Fruit fly (Drosophila melanogaster) whole organism, embryonic: ENCODE data around the gene Cwc25.
A peak's percentile ranks its signal among the peaks of the same experiment; 100 is the strongest.

Source experiments
- CG1233 ChIP-seq: fragments of 200-800 bp; sonication (Bioruptor generic); optimal IDR thresholded peaks from 4 replicates; lab custom pipeline; 2018; ENCODE audit warnings: missing biosample characterization, mild to moderate bottlenecking, missing genetic modification characterization
- CG12391 ChIP-seq: fragments of 200-800 bp; sonication (Bioruptor generic); optimal IDR thresholded peaks from 3 replicates; lab custom pipeline; 2018; ENCODE audit warnings: missing biosample characterization, mild to moderate bottlenecking, missing genetic modification characterization, moderate library complexity
- CG13424 ChIP-seq: fragments of 200-800 bp; sonication (Bioruptor generic); optimal IDR thresholded peaks from 2 replicates; lab custom pipeline; 2019; ENCODE audit warnings: missing biosample characterization, mild to moderate bottlenecking, missing genetic modification characterization, moderate library complexity
- CG14667 ChIP-seq: fragments of 200-800 bp; sonication (Bioruptor generic); IDR thresholded peaks from 2 replicates; pipeline ENCODE4 v1.3.6; 2022; ENCODE audit warnings: missing biosample characterization, missing genetic modification characterization
- CG14965 ChIP-seq: fragments of 200-800 bp; sonication (Bioruptor generic); optimal IDR thresholded peaks from 2 replicates; lab custom pipeline; 2016; ENCODE audit warnings: missing biosample characterization, missing genetic modification characterization, borderline replicate concordance
- CG15479 ChIP-seq: fragments of 200-800 bp; sonication (Bioruptor generic); optimal IDR thresholded peaks from 3 replicates; lab custom pipeline; 2019; ENCODE audit warnings: missing biosample characterization, mild to moderate bottlenecking, missing genetic modification characterization, moderate library complexity
- CG2875 ChIP-seq: fragments of 200-800 bp; sonication (Bioruptor generic); optimal IDR thresholded peaks from 2 replicates; lab custom pipeline; 2017; ENCODE audit warnings: missing biosample characterization, mild to moderate bottlenecking, missing genetic modification characterization, missing genetic modification reagents
- CG32532 ChIP-seq: fragments of 200-800 bp; sonication (Bioruptor generic); IDR thresholded peaks from 2 replicates; pipeline ENCODE4 v1.3.6; 2022; ENCODE audit warnings: missing biosample characterization, missing genetic modification characterization
- CG33557 ChIP-seq: fragments of 200-800 bp; sonication (Bioruptor generic); optimal IDR thresholded peaks from 2 replicates; lab custom pipeline; 2019; ENCODE audit warnings: missing biosample characterization, mild to moderate bottlenecking, missing genetic modification characterization, moderate library complexity
- CG4282 ChIP-seq: fragments of 200-800 bp; sonication (Bioruptor generic); optimal IDR thresholded peaks from 2 replicates; lab custom pipeline; 2016; ENCODE audit warnings: missing biosample characterization, missing genetic modification characterization
- CG4854 ChIP-seq: fragments of 200-800 bp; sonication (Bioruptor generic); optimal IDR thresholded peaks from 2 replicates; lab custom pipeline; 2016; ENCODE audit warnings: missing biosample characterization, missing genetic modification characterization, inconsistent platforms
- CG7839 ChIP-seq: fragments of 200-800 bp; sonication (Bioruptor generic); optimal IDR thresholded peaks from 3 replicates; lab custom pipeline; 2018; ENCODE audit warnings: missing biosample characterization, mild to moderate bottlenecking, missing genetic modification characterization, moderate library complexity
- CTCF ChIP-seq: fragments of 200-800 bp; sonication (Bioruptor generic); optimal IDR thresholded peaks from 2 replicates; lab custom pipeline; 2017; ENCODE audit warnings: missing biosample characterization, mild to moderate bottlenecking, missing genetic modification characterization, moderate library complexity
- CrebB ChIP-seq: fragments of 200-800 bp; sonication (Bioruptor generic); optimal IDR thresholded peaks from 3 replicates; lab custom pipeline; 2018; ENCODE audit warnings: missing biosample characterization, mild to moderate bottlenecking, missing genetic modification characterization
- D ChIP-seq, 2 experiments: fragments of 200-800 bp in 1 of 2; fragments of >200 bp in 1 of 2; sonication (Bioruptor generic) in 1 of 2; optimal IDR thresholded peaks; 2 replicates in 1 of 2; 3 replicates in 1 of 2; lab custom pipeline; 2017; ENCODE audit warnings: mild to moderate bottlenecking in 1 of 2, missing biosample characterization in 1 of 2, missing genetic modification characterization in 1 of 2, missing genetic modification reagents in 1 of 2
- Dref ChIP-seq: fragments of 200-800 bp; sonication (Bioruptor generic); IDR thresholded peaks from 2 replicates; pipeline ENCODE4 v1.3.6; 2022; ENCODE audit warnings: missing biosample characterization, missing genetic modification characterization
- Fer1 ChIP-seq: fragments of 200-800 bp; sonication (Bioruptor generic); optimal IDR thresholded peaks from 2 replicates; lab custom pipeline; 2017; ENCODE audit warnings: missing biosample characterization, mild to moderate bottlenecking, missing genetic modification characterization
- HLH3B ChIP-seq: fragments of 200-800 bp; sonication (Bioruptor generic); IDR thresholded peaks from 2 replicates; pipeline ENCODE4 v1.3.6; 2022; ENCODE audit warnings: missing biosample characterization, missing genetic modification characterization
- Hmx ChIP-seq: fragments of 200-800 bp; sonication (Bioruptor generic); optimal IDR thresholded peaks from 2 replicates; lab custom pipeline; 2016; ENCODE audit warnings: missing biosample characterization, missing genetic modification characterization
- Hr78 ChIP-seq, 2 experiments: fragments of 200-800 bp in 1 of 2; fragments of >200 bp in 1 of 2; sonication (Bioruptor generic) in 1 of 2; optimal IDR thresholded peaks; 2 replicates each; lab custom pipeline; 2017 to 2019; ENCODE audit warnings: missing biosample characterization in 2 of 2, missing genetic modification characterization in 2 of 2, mild to moderate bottlenecking in 1 of 2, moderate library complexity in 1 of 2
- Mad ChIP-seq: fragments of 200-800 bp; sonication (Bioruptor generic); optimal IDR thresholded peaks from 2 replicates; lab custom pipeline; 2016; ENCODE audit warnings: missing biosample characterization, missing genetic modification characterization
- NC2β ChIP-seq: fragments of 200-800 bp; sonication (Bioruptor generic); optimal IDR thresholded peaks from 2 replicates; lab custom pipeline; 2016; ENCODE audit warnings: missing biosample characterization, missing genetic modification characterization
- Nf-YA ChIP-seq: fragments of 200-800 bp; sonication (Bioruptor generic); IDR thresholded peaks from 2 replicates; pipeline ENCODE4 v1.3.6; 2022; ENCODE audit warnings: missing biosample characterization, missing genetic modification characterization
- Sox102F ChIP-seq: fragments of 200-800 bp; sonication (Bioruptor generic); optimal IDR thresholded peaks from 2 replicates; lab custom pipeline; 2018; ENCODE audit warnings: missing biosample characterization, mild to moderate bottlenecking, missing genetic modification characterization, moderate library complexity
- Ssrp ChIP-seq: fragments of 200-800 bp; sonication (Bioruptor generic); optimal IDR thresholded peaks from 2 replicates; lab custom pipeline; 2018; ENCODE audit warnings: missing biosample characterization, mild to moderate bottlenecking, missing genetic modification characterization, moderate library complexity
- Tbp ChIP-seq: fragments of >200 bp; optimal IDR thresholded peaks from 2 replicates; lab custom pipeline; 2018; ENCODE audit warnings: missing biosample characterization, missing genetic modification characterization
- Xbp1 ChIP-seq: fragments of 200-800 bp; sonication (Bioruptor generic); optimal IDR thresholded peaks from 3 replicates; lab custom pipeline; 2016; ENCODE audit warnings: missing biosample characterization, mild to moderate bottlenecking, missing genetic modification characterization
- crol ChIP-seq: fragments of 200-800 bp; sonication (Bioruptor generic); IDR thresholded peaks from 2 replicates; pipeline ENCODE4 v1.3.6; 2022; ENCODE audit warnings: missing biosample characterization, missing genetic modification characterization
- cwo ChIP-seq: fragments of 200-800 bp; sonication (Bioruptor generic); optimal IDR thresholded peaks from 3 replicates; lab custom pipeline; 2017; ENCODE audit warnings: missing biosample characterization, missing genetic modification characterization, mild to moderate bottlenecking, moderate library complexity, missing genetic modification reagents
- gem ChIP-seq: fragments of 200-800 bp; sonication (Bioruptor generic); optimal IDR thresholded peaks from 2 replicates; lab custom pipeline; 2019; ENCODE audit warnings: missing biosample characterization, mild to moderate bottlenecking, missing genetic modification characterization, moderate library complexity
- grn ChIP-seq: fragments of 200-800 bp; sonication (Bioruptor generic); optimal IDR thresholded peaks from 3 replicates; lab custom pipeline; 2017; ENCODE audit warnings: missing biosample characterization, missing genetic modification characterization
- gro ChIP-seq: fragments of 200-800 bp; sonication (Bioruptor generic); optimal IDR thresholded peaks from 2 replicates; lab custom pipeline; 2016; ENCODE audit warnings: missing biosample characterization, missing genetic modification characterization
- gsb-n ChIP-seq: fragments of 200-800 bp; sonication (Bioruptor generic); optimal IDR thresholded peaks from 3 replicates; lab custom pipeline; 2018; ENCODE audit warnings: missing biosample characterization, mild to moderate bottlenecking, missing genetic modification characterization
- hb ChIP-seq: fragments of 200-800 bp; sonication (Bioruptor generic); IDR thresholded peaks from 3 replicates; pipeline ENCODE4 v1.3.6; 2022; ENCODE audit warnings: missing biosample characterization, missing genetic modification characterization; ENCODE audit not compliant: partially characterized antibody
- hbn ChIP-seq: fragments of 200-800 bp; sonication (Bioruptor generic); IDR thresholded peaks from 2 replicates; pipeline ENCODE4 v1.3.6; 2022; ENCODE audit warnings: missing biosample characterization, missing genetic modification characterization; ENCODE audit not compliant: partially characterized antibody
- hkb ChIP-seq, 2 experiments: fragments of 200-800 bp in 1 of 2; fragments of >200 bp in 1 of 2; sonication (Bioruptor generic) in 1 of 2; IDR thresholded peaks in 1 of 2; optimal IDR thresholded peaks in 1 of 2; 2 replicates each; pipeline versions ENCODE4 v1.3.6 to Lab custom; 2017 to 2022; ENCODE audit warnings: missing biosample characterization in 1 of 2, missing genetic modification characterization in 1 of 2
- kah ChIP-seq: fragments of 200-800 bp; sonication (Bioruptor generic); optimal IDR thresholded peaks from 2 replicates; lab custom pipeline; 2018; ENCODE audit warnings: missing biosample characterization, mild to moderate bottlenecking, missing genetic modification characterization
- klu ChIP-seq: fragments of 200-800 bp; sonication (Bioruptor generic); IDR thresholded peaks from 2 replicates; pipeline ENCODE4 v1.3.6; 2022; ENCODE audit warnings: missing biosample characterization, missing genetic modification characterization
- oc ChIP-seq: fragments of 200-800 bp; sonication (Bioruptor generic); optimal IDR thresholded peaks from 2 replicates; lab custom pipeline; 2018; ENCODE audit warnings: missing biosample characterization, mild to moderate bottlenecking, missing genetic modification characterization, moderate library complexity
- org-1 ChIP-seq: fragments of 200-800 bp; sonication (Bioruptor generic); optimal IDR thresholded peaks from 2 replicates; lab custom pipeline; 2017; ENCODE audit warnings: missing biosample characterization, missing genetic modification characterization
- scrt ChIP-seq: fragments of 200-800 bp; sonication (Bioruptor generic); optimal IDR thresholded peaks from 2 replicates; lab custom pipeline; 2018; ENCODE audit warnings: missing biosample characterization, mild to moderate bottlenecking, missing genetic modification characterization, moderate library complexity
- slou ChIP-seq: fragments of 200-800 bp; sonication (Bioruptor generic); optimal IDR thresholded peaks from 3 replicates; lab custom pipeline; 2016; ENCODE audit warnings: missing biosample characterization, missing genetic modification characterization
- slp2 ChIP-seq: fragments of 200-800 bp; sonication (Bioruptor generic); optimal IDR thresholded peaks from 2 replicates; lab custom pipeline; 2016; ENCODE audit warnings: missing biosample characterization, missing genetic modification characterization
- so ChIP-seq: fragments of 200-800 bp; sonication (Bioruptor generic); IDR thresholded peaks from 3 replicates; pipeline ENCODE4 v1.3.6; 2022; ENCODE audit warnings: missing biosample characterization, missing genetic modification characterization
- ssp ChIP-seq: fragments of 200-800 bp; sonication (Bioruptor generic); IDR thresholded peaks from 2 replicates; pipeline ENCODE4 v1.3.6; 2022; ENCODE audit warnings: missing biosample characterization, missing genetic modification characterization
- trh ChIP-seq: fragments of 200-800 bp; sonication (Bioruptor generic); optimal IDR thresholded peaks from 2 replicates; lab custom pipeline; 2016; ENCODE audit warnings: missing biosample characterization, missing genetic modification characterization
- twi ChIP-seq: fragments of 200-800 bp; optimal IDR thresholded peaks from 2 replicates; lab custom pipeline; 2019; ENCODE audit warnings: missing biosample characterization, mild to moderate bottlenecking, missing genetic modification characterization, moderate library complexity
- vvl ChIP-seq: fragments of 200-800 bp; sonication (Bioruptor generic); IDR thresholded peaks from 2 replicates; pipeline ENCODE4 v1.3.6; 2022; ENCODE audit warnings: missing biosample characterization, missing genetic modification characterization
- wdn ChIP-seq: fragments of 200-800 bp; sonication (Bioruptor generic); IDR thresholded peaks from 2 replicates; pipeline ENCODE4 v1.3.6; 2022; ENCODE audit warnings: missing biosample characterization, missing genetic modification characterization
- yki ChIP-seq: fragments of >200 bp; optimal IDR thresholded peaks from 3 replicates; lab custom pipeline; 2018

Gene Cwc25

DNA sequence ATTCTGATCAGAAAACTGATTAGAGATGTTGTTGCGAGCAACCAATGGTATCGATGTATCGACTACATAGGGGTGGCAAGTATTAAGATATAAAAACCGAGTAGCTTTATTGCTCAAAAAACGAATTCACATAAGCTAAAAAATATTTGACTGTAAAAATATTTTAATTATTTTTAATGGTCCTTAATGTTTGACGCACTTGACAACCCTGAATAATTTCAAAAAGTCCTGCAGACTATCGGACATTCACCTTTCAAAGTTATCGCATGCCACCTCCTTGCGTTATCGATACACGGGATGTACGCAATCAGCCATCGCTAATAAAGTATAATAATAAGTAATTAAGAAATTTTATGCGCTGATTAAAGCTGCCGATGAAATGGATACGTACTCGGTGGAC, 14.8 kb downstream of the Cwc25 start, which contains the start of the genes HemK2, Snapin and Tnpo-SR (continued):
- TF ChIP-seq cwo (GFP tag; lab: Kevin White, UChicago) (peak; percentile 84), HLH3B (GFP tag; lab: Robert Waterston, UW) (peak; percentile 87), gro (GFP tag; lab: Kevin White, UChicago) (peak; percentile 91), so (GFP tag; lab: Robert Waterston, UW) (peak; percentile 92), wdn (peak; percentile 91), slp2 (GFP tag; lab: Kevin White, UChicago) (peak; percentile 75), NC2β (GFP tag; lab: Kevin White, UChicago) (peak; percentile 75), org-1 (peak; percentile 55), Mad (GFP tag; lab: Kevin White, UChicago) (peak; percentile 67), CTCF (GFP tag; lab: Kevin White, UChicago) (peak; percentile 25), yki (lab: Kevin White, UChicago) (no peak), CG12391 (tag; lab: Kevin White, UChicago) (peak; percentile 96), CG2875 (peak; percentile 74), hkb (optimal IDR thresholded peaks at IDR 0.05; lab: Kevin White, UChicago) (no peak), hkb (GFP tag; IDR thresholded peaks at IDR 0.05; lab: Robert Waterston, UW) (peak; percentile 93), Nf-YA (GFP tag; lab: Robert Waterston, UW) (peak; percentile 83), D (optimal IDR thresholded peaks at IDR 0.05; lab: Kevin White, UChicago) (no peak), D (GFP tag; optimal IDR thresholded peaks at IDR 0.05; lab: Kevin White, UChicago) (peak; percentile 68), gsb-n (tag; lab: Kevin White, UChicago) (peak; percentile 87), hbn (GFP tag; lab: Robert Waterston, UW) (peak; percentile 97), Dref (GFP tag; lab: Robert Waterston, UW) (peak; percentile 80), klu (GFP tag; lab: Robert Waterston, UW) (peak; percentile 90), oc (tag; lab: Kevin White, UChicago) (peak; percentile 78), crol (GFP tag; lab: Robert Waterston, UW) (peak; percentile 36; the same call in 1 of the 2 replicates), Ssrp (tag; lab: Kevin White, UChicago) (peak; percentile 92), grn (GFP tag; lab: Kevin White, UChicago) (peak; percentile 41), CG33557 (GFP tag; lab: Kevin White, UChicago) (peak; percentile 84), slou (peak; percentile 85), Fer1 (peak; percentile 92), Hr78 (GFP tag; optimal IDR thresholded peaks at IDR 0.05; lab: Kevin White, UChicago) (no peak), hb (GFP tag; lab: Robert Waterston, UW) (peak; percentile 93), Hmx (GFP tag; lab: Kevin White, UChicago) (peak; percentile 46), twi (tag; lab: Kevin White, UChicago) (peak; percentile 87), CG14667 (peak; percentile 90), CG32532 (GFP tag; lab: Robert Waterston, UW) (peak; percentile 93), trh (GFP tag; lab: Kevin White, UChicago) (peak; percentile 74), CrebB (tag; lab: Kevin White, UChicago) (peak; percentile 88), kah (peak; percentile 68), scrt (GFP tag; lab: Kevin White, UChicago) (peak; percentile 79), CG7839 (tag; lab: Kevin White, UChicago) (peak; percentile 92), gem (tag; lab: Kevin White, UChicago) (peak; percentile 95), CG4854 (GFP tag; lab: Kevin White, UChicago) (peak; percentile 89), Tbp (GFP tag; lab: Kevin White, UChicago) (no peak), ssp (peak; percentile 86), CG4282 (GFP tag; lab: Kevin White, UChicago) (peak; percentile 48), CG14965 (GFP tag; lab: Kevin White, UChicago) (no peak), CG1233 (peak; percentile 88), vvl (GFP tag; lab: Robert Waterston, UW) (peak; percentile 97), CG13424 (tag; lab: Kevin White, UChicago) (peak; percentile 94), Sox102F (peak; percentile 92), Xbp1 (GFP tag; lab: Kevin White, UChicago) (peak; percentile 94), CG15479 (peak; percentile 6)
